Fruit fly (Drosophila melanogaster) whole organism, embryonic: ENCODE results near the gene SecCl.

Source experiments
- Aef1 ChIP-seq: fragments of 200-800 bp; sonication (Bioruptor generic); IDR thresholded peaks from 3 replicates; pipeline ENCODE4 v1.3.6; 2022; ENCODE audit warnings: missing biosample characterization, missing genetic modification characterization
- CG10209 ChIP-seq: fragments of 200-800 bp; sonication (Bioruptor generic); optimal IDR thresholded peaks from 3 replicates; lab custom pipeline; 2017; ENCODE audit warnings: missing biosample characterization, mild to moderate bottlenecking, missing genetic modification characterization, missing genetic modification reagents
- CG12071 ChIP-seq: fragments of 200-800 bp; sonication (Bioruptor generic); optimal IDR thresholded peaks from 3 replicates; lab custom pipeline; 2018; ENCODE audit warnings: missing biosample characterization, mild to moderate bottlenecking, missing genetic modification characterization
- CG12236 ChIP-seq: fragments of 200-800 bp; sonication (Bioruptor generic); optimal IDR thresholded peaks from 2 replicates; lab custom pipeline; 2016; ENCODE audit warnings: missing biosample characterization, missing genetic modification characterization
- CG13123 ChIP-seq: fragments of 200-800 bp; sonication (Bioruptor generic); optimal IDR thresholded peaks from 2 replicates; lab custom pipeline; 2016; ENCODE audit warnings: missing biosample characterization, missing genetic modification characterization
- CG17568 ChIP-seq: fragments of 200-800 bp; sonication (Bioruptor generic); optimal IDR thresholded peaks from 2 replicates; lab custom pipeline; 2018; ENCODE audit warnings: missing biosample characterization, mild to moderate bottlenecking, missing genetic modification characterization, moderate library complexity
- CG18262 ChIP-seq: fragments of 200-800 bp; optimal IDR thresholded peaks from 3 replicates; lab custom pipeline; 2019; ENCODE audit warnings: missing biosample characterization, mild to moderate bottlenecking, missing genetic modification characterization, moderate library complexity
- CG3163 ChIP-seq: fragments of 200-800 bp; sonication (Bioruptor generic); optimal IDR thresholded peaks from 3 replicates; lab custom pipeline; 2016; ENCODE audit warnings: missing biosample characterization, missing genetic modification characterization
- CG3281 ChIP-seq: fragments of 200-800 bp; sonication (Bioruptor generic); optimal IDR thresholded peaks from 3 replicates; lab custom pipeline; 2017; ENCODE audit warnings: missing biosample characterization, mild to moderate bottlenecking, missing genetic modification characterization
- CG5180 ChIP-seq: fragments of 200-800 bp; sonication (Bioruptor generic); optimal IDR thresholded peaks from 3 replicates; lab custom pipeline; 2017; ENCODE audit warnings: missing biosample characterization, missing genetic modification characterization, mild to moderate bottlenecking, moderate library complexity, missing genetic modification reagents
- CG7556 ChIP-seq: fragments of 200-800 bp; sonication (Bioruptor generic); optimal IDR thresholded peaks from 2 replicates; lab custom pipeline; 2017; ENCODE audit warnings: missing biosample characterization, mild to moderate bottlenecking, missing genetic modification characterization
- CG7839 ChIP-seq: fragments of 200-800 bp; sonication (Bioruptor generic); optimal IDR thresholded peaks from 3 replicates; lab custom pipeline; 2018; ENCODE audit warnings: missing biosample characterization, mild to moderate bottlenecking, missing genetic modification characterization, moderate library complexity
- CG8478 ChIP-seq: fragments of >200 bp; optimal IDR thresholded peaks from 2 replicates; lab custom pipeline; 2018
- CHES-1-like ChIP-seq: fragments of 200-800 bp; sonication (Bioruptor generic); optimal IDR thresholded peaks from 2 replicates; lab custom pipeline; 2016; ENCODE audit warnings: missing biosample characterization, missing genetic modification characterization
- Dbx ChIP-seq: fragments of 200-800 bp; sonication (Bioruptor generic); IDR thresholded peaks from 3 replicates; pipeline ENCODE4 v1.3.6; 2022; ENCODE audit warnings: missing biosample characterization, missing genetic modification characterization
- E2f1 ChIP-seq: fragments of 200-800 bp; sonication (Bioruptor generic); IDR thresholded peaks from 2 replicates; pipeline ENCODE4 v1.3.6; 2022; ENCODE audit warnings: missing biosample characterization, missing genetic modification characterization
- Hr51 ChIP-seq, 2 experiments: fragments of 200-800 bp; sonication (Bioruptor generic); optimal IDR thresholded peaks; 2 replicates in 1 of 2; 3 replicates in 1 of 2; lab custom pipeline; 2016 to 2018; ENCODE audit warnings: missing biosample characterization in 2 of 2, missing genetic modification characterization in 2 of 2, mild to moderate bottlenecking in 1 of 2, moderate library complexity in 1 of 2
- Lpt ChIP-seq: fragments of >200 bp; optimal IDR thresholded peaks from 2 replicates; lab custom pipeline; 2018; ENCODE audit warnings: missing biosample characterization, missing genetic modification characterization
- Max ChIP-seq: fragments of 200-800 bp; sonication (Bioruptor generic); optimal IDR thresholded peaks from 2 replicates; lab custom pipeline; 2016; ENCODE audit warnings: missing biosample characterization, mild to moderate bottlenecking, missing genetic modification characterization
- Med ChIP-seq: fragments of 200-800 bp; sonication (Bioruptor generic); peaks from one replicate; lab custom pipeline; 2016; ENCODE audit warnings: missing biosample characterization, missing genetic modification characterization, mild to moderate bottlenecking, inconsistent platforms, moderate library complexity
- NFAT ChIP-seq: fragments of 200-800 bp; sonication (Bioruptor generic); IDR thresholded peaks from 2 replicates; pipeline ENCODE4 v1.3.6; 2022; ENCODE audit warnings: missing biosample characterization, missing genetic modification characterization
- Opbp ChIP-seq: fragments of 200-800 bp; sonication (Bioruptor generic); IDR thresholded peaks from 3 replicates; pipeline ENCODE4 v1.3.6; 2022; ENCODE audit warnings: missing biosample characterization, missing genetic modification characterization; ENCODE audit not compliant: partially characterized antibody
- Rfx ChIP-seq: fragments of 200-800 bp; sonication (Bioruptor generic); IDR thresholded peaks from 2 replicates; pipeline ENCODE4 v1.3.6; 2022; ENCODE audit warnings: missing biosample characterization, missing genetic modification characterization
- Stat92E ChIP-seq, 3 experiments: fragments of >200 bp in 2 of 3; fragments of 200-800 bp in 1 of 3; sonication (Bioruptor generic) in 1 of 3; optimal IDR thresholded peaks; 2 replicates each; lab custom pipeline; 2017 to 2019; ENCODE audit warnings: missing biosample characterization in 3 of 3, missing genetic modification characterization in 3 of 3, mild to moderate bottlenecking in 1 of 3, moderate library complexity in 1 of 3
- amos ChIP-seq: fragments of 200-800 bp; sonication (Bioruptor generic); IDR thresholded peaks from 2 replicates; pipeline ENCODE4 v1.3.6; 2022; ENCODE audit warnings: missing biosample characterization, missing genetic modification characterization; ENCODE audit not compliant: partially characterized antibody
- ase ChIP-seq: fragments of 200-800 bp; sonication (Bioruptor generic); IDR thresholded peaks from 3 replicates; pipeline ENCODE4 v1.3.6; 2022; ENCODE audit warnings: missing biosample characterization, missing genetic modification characterization
- ato ChIP-seq: fragments of 200-800 bp; sonication (Bioruptor generic); IDR thresholded peaks from 2 replicates; pipeline ENCODE4 v1.3.6; 2022; ENCODE audit warnings: missing biosample characterization, missing genetic modification characterization; ENCODE audit not compliant: partially characterized antibody
- bab2 ChIP-seq: fragments of 200-800 bp; sonication (Bioruptor generic); optimal IDR thresholded peaks from 2 replicates; lab custom pipeline; 2016; ENCODE audit warnings: missing biosample characterization, missing genetic modification characterization
- chm ChIP-seq: fragments of 200-800 bp; sonication (Bioruptor generic); IDR thresholded peaks from 2 replicates; pipeline ENCODE4 v1.3.6; 2022; ENCODE audit warnings: missing biosample characterization, missing genetic modification characterization
- corto ChIP-seq: fragments of 200-800 bp; sonication (Bioruptor generic); optimal IDR thresholded peaks from 2 replicates; lab custom pipeline; 2016; ENCODE audit warnings: missing biosample characterization, mild to moderate bottlenecking, missing genetic modification characterization, moderate library complexity
- da ChIP-seq: fragments of 200-800 bp; sonication (Bioruptor generic); optimal IDR thresholded peaks from 2 replicates; lab custom pipeline; 2016; ENCODE audit warnings: missing biosample characterization, missing genetic modification characterization
- exex ChIP-seq: fragments of 200-800 bp; sonication (Bioruptor generic); optimal IDR thresholded peaks from 4 replicates; lab custom pipeline; 2018; ENCODE audit warnings: missing biosample characterization, mild to moderate bottlenecking, missing genetic modification characterization, moderate library complexity
- gfzf ChIP-seq: fragments of 200-800 bp; sonication (Bioruptor generic); optimal IDR thresholded peaks from 2 replicates; lab custom pipeline; 2016; ENCODE audit warnings: missing biosample characterization, mild to moderate bottlenecking, missing genetic modification characterization, moderate library complexity
- inv ChIP-seq: fragments of 200-800 bp; sonication (Bioruptor generic); IDR thresholded peaks from 2 replicates; pipeline ENCODE4 v1.3.6; 2022; ENCODE audit warnings: missing biosample characterization, missing genetic modification characterization; ENCODE audit not compliant: partially characterized antibody
- jigr1 ChIP-seq: fragments of 200-800 bp; sonication (Bioruptor generic); IDR thresholded peaks from 3 replicates; pipeline ENCODE4 v1.3.6; 2022; ENCODE audit warnings: missing biosample characterization, missing genetic modification characterization
- ken ChIP-seq: fragments of 200-800 bp; sonication (Bioruptor generic); IDR thresholded peaks from 3 replicates; pipeline ENCODE4 v1.3.6; 2022; ENCODE audit warnings: missing biosample characterization, missing genetic modification characterization
- lab ChIP-seq: fragments of 200-800 bp; sonication (Bioruptor generic); optimal IDR thresholded peaks from 3 replicates; lab custom pipeline; 2017; ENCODE audit warnings: missing biosample characterization, missing genetic modification characterization, mild to moderate bottlenecking, moderate library complexity, missing genetic modification reagents
- mirr ChIP-seq: fragments of 200-800 bp; sonication (Bioruptor generic); optimal IDR thresholded peaks from 3 replicates; lab custom pipeline; 2018; ENCODE audit warnings: missing biosample characterization, mild to moderate bottlenecking, missing genetic modification characterization
- org-1 ChIP-seq: fragments of 200-800 bp; sonication (Bioruptor generic); optimal IDR thresholded peaks from 2 replicates; lab custom pipeline; 2017; ENCODE audit warnings: missing biosample characterization, missing genetic modification characterization
- otp ChIP-seq: fragments of 200-800 bp; sonication (Bioruptor generic); IDR thresholded peaks from 3 replicates; pipeline ENCODE4, ENCODE4 v1.3.6; 2022; ENCODE audit warnings: missing biosample characterization, missing genetic modification characterization
- pan ChIP-seq, 4 experiments: fragments of >200 bp in 3 of 4; fragments of 200-800 bp in 1 of 4; sonication (Bioruptor generic) in 1 of 4; optimal IDR thresholded peaks in 3 of 4; IDR thresholded peaks in 1 of 4; 2 replicates each; pipeline versions ENCODE4 v1.3.6 to Lab custom; 2017 to 2022; ENCODE audit warnings: missing biosample characterization in 2 of 4, missing genetic modification characterization in 2 of 4, mixed read lengths in 1 of 4
- pita ChIP-seq: fragments of 200-800 bp; sonication (Bioruptor generic); optimal IDR thresholded peaks from 2 replicates; lab custom pipeline; 2017; ENCODE audit warnings: missing biosample characterization, mild to moderate bottlenecking, missing genetic modification characterization
- scrt ChIP-seq: fragments of 200-800 bp; sonication (Bioruptor generic); optimal IDR thresholded peaks from 2 replicates; lab custom pipeline; 2018; ENCODE audit warnings: missing biosample characterization, mild to moderate bottlenecking, missing genetic modification characterization, moderate library complexity
- sens-2 ChIP-seq: fragments of 200-800 bp; sonication (Bioruptor generic); IDR thresholded peaks from 2 replicates; pipeline ENCODE4 v1.3.6; 2022; ENCODE audit warnings: missing biosample characterization, missing genetic modification characterization
- seq ChIP-seq: fragments of 200-800 bp; sonication (Bioruptor generic); IDR thresholded peaks from 2 replicates; pipeline ENCODE4 v1.3.6; 2022; ENCODE audit warnings: missing biosample characterization, missing genetic modification characterization
- sr ChIP-seq: fragments of 200-800 bp; sonication (Bioruptor generic); IDR thresholded peaks from 3 replicates; pipeline ENCODE4 v1.3.6; 2022; ENCODE audit warnings: missing biosample characterization, missing genetic modification characterization
- ttk ChIP-seq: fragments of 200-800 bp; sonication (Bioruptor generic); IDR thresholded peaks from 2 replicates; pipeline ENCODE4 v2.1.2; 2022; ENCODE audit warnings: missing biosample characterization, missing genetic modification characterization
- unc-4 ChIP-seq: fragments of 200-800 bp; sonication (Bioruptor generic); IDR thresholded peaks from 2 replicates; pipeline ENCODE4 v1.3.6; 2022; ENCODE audit warnings: missing biosample characterization, missing genetic modification characterization; ENCODE audit not compliant: partially characterized antibody
- vvl ChIP-seq: fragments of 200-800 bp; sonication (Bioruptor generic); IDR thresholded peaks from 2 replicates; pipeline ENCODE4 v1.3.6; 2022; ENCODE audit warnings: missing biosample characterization, missing genetic modification characterization

Gene SecCl

DNA sequence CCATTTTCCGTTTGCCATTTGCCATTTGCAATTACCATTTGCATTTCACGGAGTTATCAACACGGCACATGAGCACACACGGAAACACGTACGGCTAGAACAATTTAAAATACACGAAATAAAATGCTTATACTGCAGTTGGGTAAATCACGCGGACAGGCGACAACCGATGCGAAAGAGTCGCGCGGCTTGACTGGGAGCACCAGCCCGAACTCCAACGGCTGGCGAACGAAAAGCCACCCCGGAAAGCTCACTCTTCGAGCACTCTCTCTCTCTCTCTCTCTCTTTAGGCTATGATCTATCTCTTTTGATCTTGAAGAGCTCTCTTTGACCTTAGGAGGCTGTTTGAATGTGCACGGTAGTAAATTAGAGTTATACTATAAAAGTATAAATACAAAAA is 48.6 kb upstream of the SecCl start, which contains the start of gene blot (continued):
- 0 out of 2 replicates have a peak, but pooled peaks have one; percentile 28 for TF ChIP-seq ttk
- TF ChIP-seq amos (GFP tag; lab: Robert Waterston, UW) = peak; percentile 13; the same call in 1 of the 2 replicates
- no peak for TF ChIP-seq pan (optimal IDR thresholded peaks at IDR 0.05; lab: Kevin White, UChicago)
- TF ChIP-seq pan (GFP tag; optimal IDR thresholded peaks at IDR 0.05 in 1 of 2, IDR thresholded peaks at IDR 0.05 in 1 of 2) = peak in 1 of 2 experiments; percentile 11
- TF ChIP-seq Med = peak; percentile 3
- TF ChIP-seq CG12071 (GFP tag; lab: Kevin White, UChicago) = peak; percentile 5
- TF ChIP-seq Stat92E (GFP tag; optimal IDR thresholded peaks at IDR 0.05; lab: Kevin White, UChicago) = peak in 1 of 3 experiments; percentile 44
- no peak for TF ChIP-seq CHES-1-like (GFP tag; lab: Kevin White, UChicago)
- TF ChIP-seq CG8478 = no peak
- TF ChIP-seq ato (GFP tag; lab: Robert Waterston, UW) = 0 out of 2 replicates have a peak, but pooled peaks have one; percentile 33
- peak; percentile 34; the same call in 1 of the 3 replicates for TF ChIP-seq otp
- TF ChIP-seq chm (GFP tag; lab: Robert Waterston, UW) = peak; percentile 83
- TF ChIP-seq Hr51 (GFP tag; optimal IDR thresholded peaks at IDR 0.05; lab: Kevin White, UChicago) = no peak
- TF ChIP-seq Dbx (GFP tag; lab: Robert Waterston, UW) = peak; percentile 18; the same call in 1 of the 3 replicates
- 0 out of 2 replicates have a peak, but pooled peaks have one; percentile 28 for TF ChIP-seq NFAT (GFP tag; lab: Robert Waterston, UW)
- peak; percentile 11; the same call in 1 of the 2 replicates for TF ChIP-seq seq (GFP tag; lab: Robert Waterston, UW)
- TF ChIP-seq CG3163 (GFP tag; lab: Kevin White, UChicago) = peak; percentile 93
- peak; percentile 9; the same call in 1 of the 2 replicates for TF ChIP-seq Rfx (GFP tag; lab: Robert Waterston, UW)
- no peak for TF ChIP-seq pita (GFP tag; lab: Kevin White, UChicago)
- peak; percentile 36; the same call in 1 of the 2 replicates for TF ChIP-seq unc-4
- no peak for TF ChIP-seq CG12236 (GFP tag; lab: Kevin White, UChicago)
- peak; percentile 58; the same call in 1 of the 3 replicates for TF ChIP-seq ken (GFP tag; lab: Robert Waterston, UW)
- no peak for TF ChIP-seq E2f1 (GFP tag; lab: Robert Waterston, UW)
- peak; percentile 68 for TF ChIP-seq vvl
- TF ChIP-seq org-1 (GFP tag; lab: Kevin White, UChicago) = no peak
- TF ChIP-seq sr (GFP tag; lab: Robert Waterston, UW) = peak; percentile 37; the same call in 1 of the 3 replicates
- peak; percentile 0 for TF ChIP-seq CG7839 (tag; lab: Kevin White, UChicago)
- 0 out of 3 replicates have a peak, but pooled peaks have one; percentile 27 for TF ChIP-seq Opbp
- peak; percentile 34 for TF ChIP-seq mirr (GFP tag; lab: Kevin White, UChicago)
- no peak for TF ChIP-seq Max
- peak; percentile 19 for TF ChIP-seq CG17568 (GFP tag; lab: Kevin White, UChicago)
- no peak for TF ChIP-seq da (GFP tag; lab: Kevin White, UChicago)

DNA sequence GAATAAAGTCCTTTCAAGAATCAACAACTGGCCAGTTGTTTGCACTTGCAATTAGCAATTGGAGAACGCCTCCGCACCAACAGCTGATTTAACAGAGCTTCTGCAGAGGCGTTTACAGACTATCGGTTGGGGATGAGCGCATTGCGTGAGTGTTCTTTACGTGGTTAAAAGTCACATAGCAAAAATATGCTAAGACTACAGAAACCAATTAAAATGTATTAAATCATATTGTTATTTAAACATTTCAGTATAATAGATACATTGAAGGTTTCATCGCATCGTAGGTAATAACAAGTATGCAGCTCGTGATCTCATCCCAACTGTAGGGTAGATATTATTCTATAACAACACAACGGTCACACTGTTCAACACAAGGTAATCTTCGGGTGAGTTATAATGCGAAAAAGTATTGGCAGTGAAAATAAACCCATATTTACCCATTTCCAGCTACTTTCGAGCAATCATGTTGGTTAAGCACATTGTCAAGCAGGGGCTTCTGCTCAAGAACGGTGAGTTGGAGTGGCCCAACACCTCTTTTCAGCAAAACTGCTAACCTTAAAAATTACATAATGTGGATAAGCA is 44.7 kb upstream of the SecCl start, which contains the start of the genes Sec3 and COX7B:
Gene Sec3 (minus strand): TSS at position 86 of the 582 bp plus-strand sequence.
Gene COX7B (plus strand): TSS at position 346 of the 582 bp plus-strand sequence.
- TF ChIP-seq vvl (peak; percentile 72), sens-2 (no peak), CG7556 (GFP tag; lab: Kevin White, UChicago) (peak; percentile 33), bab2 (GFP tag; lab: Kevin White, UChicago) (peak; percentile 60), inv (GFP tag; lab: Robert Waterston, UW) (peak; percentile 92), corto (GFP tag; lab: Kevin White, UChicago) (peak; percentile 23), scrt (peak; percentile 63), gfzf (GFP tag; lab: Kevin White, UChicago) (peak; percentile 82), CG5180 (GFP tag; lab: Kevin White, UChicago) (no peak), CG13123 (GFP tag; lab: Kevin White, UChicago) (peak; percentile 46), lab (GFP tag; lab: Kevin White, UChicago) (peak; percentile 62), Lpt (GFP tag; lab: Kevin White, UChicago) (no peak), exex (tag; lab: Kevin White, UChicago) (peak; percentile 58), CG10209 (GFP tag; lab: Kevin White, UChicago) (peak; percentile 49), CG3281 (GFP tag; lab: Kevin White, UChicago) (peak; percentile 55), CG18262 (tag; lab: Kevin White, UChicago) (peak; percentile 60), ase (GFP tag; lab: Robert Waterston, UW) (no peak), Aef1 (GFP tag; lab: Robert Waterston, UW) (peak; percentile 44; the same call in 2 of the 3 replicates), jigr1 (no peak)
